Worm (Caenorhabditis elegans) whole organism, L4 larva: Measurements from ENCODE around the gene grl-2.

Source experiments
- D1046.2 ChIP-seq: fragments of 200-800 bp; sonication (Bioruptor generic); IDR thresholded peaks from 2 replicates; pipeline ENCODE4 v1.3.6; 2022; ENCODE audit warnings: missing genetic modification characterization, missing compliant biosample characterization
- F37D6.2 ChIP-seq: sonication (generic microtip); optimal IDR thresholded peaks from 2 replicates; lab custom pipeline; 2016; ENCODE audit warnings: mild to moderate bottlenecking, missing genetic modification characterization, missing compliant biosample characterization
- T26A8.4 ChIP-seq: fragments of 200-800 bp; sonication (Bioruptor generic); IDR thresholded peaks from 2 replicates; pipeline ENCODE4 v1.3.6; 2022; ENCODE audit warnings: missing genetic modification characterization, missing compliant biosample characterization
- Y105C5A.15 ChIP-seq: fragments of 200-800 bp; sonication (Bioruptor generic); IDR thresholded peaks from 2 replicates; pipeline ENCODE4 v1.3.6; 2022; ENCODE audit warnings: missing genetic modification characterization, missing compliant biosample characterization
- Y48G9A.11 ChIP-seq: fragments of 200-800 bp; sonication (Bioruptor generic); IDR thresholded peaks from 2 replicates; pipeline ENCODE4 v1.3.6; 2022; ENCODE audit warnings: missing genetic modification reagents, missing genetic modification characterization, missing compliant biosample characterization
- Y75B8A.6 ChIP-seq: fragments of 200-800 bp; sonication (Bioruptor generic); IDR thresholded peaks from 2 replicates; pipeline ENCODE4 v1.3.6; 2022; ENCODE audit warnings: missing genetic modification reagents, missing genetic modification characterization, missing compliant biosample characterization
- aha-1 ChIP-seq: fragments of 150-350 bp; peaks from one replicate; lab custom pipeline; 2014; ENCODE audit warnings: missing biosample characterization, missing genetic modification characterization
- ceh-20 ChIP-seq: fragments of 200-800 bp; sonication (Bioruptor generic); IDR thresholded peaks from 2 replicates; pipeline ENCODE4 v1.3.6; 2022; ENCODE audit warnings: missing genetic modification reagents, missing genetic modification characterization, missing compliant biosample characterization
- ceh-44 ChIP-seq: fragments of 200-800 bp; sonication (Bioruptor generic); IDR thresholded peaks from 2 replicates; pipeline ENCODE4 v1.3.6; 2022; ENCODE audit warnings: missing genetic modification reagents, missing genetic modification characterization, missing compliant biosample characterization
- cey-2 ChIP-seq: sonication (generic microtip); optimal IDR thresholded peaks from 3 replicates; lab custom pipeline; 2017; ENCODE audit warnings: missing genetic modification characterization, mild to moderate bottlenecking, missing compliant biosample characterization, antibody characterized with exemption, borderline replicate concordance; ENCODE audit not compliant: insufficient read depth
- ctbp-1 ChIP-seq: fragments of 200-800 bp; sonication (Bioruptor generic); IDR thresholded peaks from 2 replicates; pipeline ENCODE4 v1.3.6; 2022; ENCODE audit warnings: missing genetic modification reagents, missing genetic modification characterization, missing compliant biosample characterization
- daf-16 ChIP-seq, 3 experiments: sonication (generic microtip); optimal IDR thresholded peaks; 2 replicates each; lab custom pipeline; 2016 to 2017; ENCODE audit warnings: missing genetic modification characterization in 3 of 3, missing genetic modification reagents in 3 of 3, mild to moderate bottlenecking in 2 of 3, missing compliant biosample characterization in 2 of 3, missing biosample characterization in 1 of 3, moderate library complexity in 1 of 3
- dmd-6 ChIP-seq: fragments of 200-800 bp; sonication (Bioruptor generic); IDR thresholded peaks from 2 replicates; pipeline ENCODE4 v1.3.6; 2022; ENCODE audit warnings: missing genetic modification reagents, missing genetic modification characterization, missing compliant biosample characterization
- dmd-9 ChIP-seq: fragments of 200-800 bp; sonication (Bioruptor generic); IDR thresholded peaks from 2 replicates; pipeline ENCODE4 v1.3.6; 2022; ENCODE audit warnings: missing genetic modification reagents, missing genetic modification characterization, missing compliant biosample characterization
- dpl-1 ChIP-seq: fragments of 150-350 bp; optimal IDR thresholded peaks from 2 replicates; lab custom pipeline; 2014; ENCODE audit warnings: missing biosample characterization, missing genetic modification reagents, missing genetic modification characterization
- dve-1 ChIP-seq: sonication (generic microtip); optimal IDR thresholded peaks from 2 replicates; lab custom pipeline; 2017; ENCODE audit warnings: antibody characterized with exemption, mild to moderate bottlenecking, missing genetic modification characterization, missing compliant biosample characterization; ENCODE audit not compliant: insufficient read depth
- fkh-10 ChIP-seq: fragments of 150-350 bp; optimal IDR thresholded peaks from 2 replicates; lab custom pipeline; 2014; ENCODE audit warnings: missing biosample characterization, missing genetic modification reagents, missing genetic modification characterization
- fos-1 ChIP-seq: fragments of 150-350 bp; optimal IDR thresholded peaks from 2 replicates; lab custom pipeline; 2014; ENCODE audit warnings: missing biosample characterization, missing genetic modification characterization
- hlh-11 ChIP-seq: fragments of 200-800 bp; sonication (Bioruptor generic); optimal IDR thresholded peaks from 2 replicates; lab custom pipeline; 2018; ENCODE audit warnings: mild to moderate bottlenecking, missing genetic modification characterization, missing compliant biosample characterization
- hmg-1.1 ChIP-seq: fragments of 200-800 bp; sonication (Bioruptor generic); IDR thresholded peaks from 2 replicates; pipeline ENCODE4 v1.3.6; 2022; ENCODE audit warnings: missing genetic modification reagents, missing genetic modification characterization, missing compliant biosample characterization
- jun-1 ChIP-seq: fragments of 150-350 bp; optimal IDR thresholded peaks from 2 replicates; lab custom pipeline; 2014; ENCODE audit warnings: missing biosample characterization, missing genetic modification reagents, missing genetic modification characterization
- lin-1 ChIP-seq: fragments of 200-800 bp; sonication (Bioruptor generic); IDR thresholded peaks from 2 replicates; pipeline ENCODE4 v1.3.6; 2022; ENCODE audit warnings: missing genetic modification reagents, missing genetic modification characterization, missing compliant biosample characterization
- lin-15B ChIP-seq: fragments of 150-350 bp; sonication (generic microtip); optimal IDR thresholded peaks from 3 replicates; lab custom pipeline; 2014; ENCODE audit warnings: missing biosample characterization, missing genetic modification characterization
- lsy-2 ChIP-seq, 2 experiments: fragments of 150-350 bp in 1 of 2; sonication (generic microtip) in 1 of 2; optimal IDR thresholded peaks; 2 replicates each; lab custom pipeline; 2014 to 2017; ENCODE audit warnings: missing biosample characterization in 2 of 2, missing genetic modification characterization in 2 of 2
- madf-9 ChIP-seq: fragments of 200-800 bp; sonication (Bioruptor generic); conservative IDR thresholded peaks from 2 replicates; pipeline ENCODE4 v1.3.6; 2022; ENCODE audit warnings: missing genetic modification reagents, missing genetic modification characterization, missing compliant biosample characterization
- mes-2 ChIP-seq: sonication (generic microtip); optimal IDR thresholded peaks from 2 replicates; lab custom pipeline; 2016; ENCODE audit warnings: missing genotype, mild to moderate bottlenecking, missing genetic modification characterization, missing compliant biosample characterization; ENCODE audit not compliant: poor library complexity, severe bottlenecking
- mxl-3 ChIP-seq: fragments of 200-800 bp; sonication (Bioruptor generic); optimal IDR thresholded peaks from 2 replicates; lab custom pipeline; 2018; ENCODE audit warnings: mild to moderate bottlenecking, missing genetic modification characterization, missing compliant biosample characterization
- nhr-102 ChIP-seq: sonication (generic microtip); optimal IDR thresholded peaks from 2 replicates; lab custom pipeline; 2016; ENCODE audit warnings: mild to moderate bottlenecking, missing genetic modification characterization, moderate library complexity, missing compliant biosample characterization
- nhr-41 ChIP-seq: fragments of 200-800 bp; sonication (Bioruptor generic); IDR thresholded peaks from 2 replicates; pipeline ENCODE4 v1.3.6; 2022; ENCODE audit warnings: missing genetic modification reagents, missing genetic modification characterization, missing compliant biosample characterization
- nhr-42 ChIP-seq: fragments of 200-800 bp; sonication (Bioruptor generic); IDR thresholded peaks from 2 replicates; pipeline ENCODE4 v1.3.6; 2022; ENCODE audit warnings: missing genetic modification characterization, missing compliant biosample characterization
- nhr-6 ChIP-seq: fragments of 150-350 bp; optimal IDR thresholded peaks from 2 replicates; lab custom pipeline; 2014; ENCODE audit warnings: missing biosample characterization, missing genetic modification characterization
- nhr-77 ChIP-seq: fragments of 150-350 bp; optimal IDR thresholded peaks from 2 replicates; lab custom pipeline; 2014; ENCODE audit warnings: missing biosample characterization, missing genetic modification characterization
- rbr-2 ChIP-seq: sonication (generic microtip); optimal IDR thresholded peaks from 2 replicates; lab custom pipeline; 2016; ENCODE audit warnings: missing genotype, missing genetic modification characterization, missing compliant biosample characterization
- saeg-2 ChIP-seq: fragments of 200-800 bp; sonication (Bioruptor generic); IDR thresholded peaks from 2 replicates; pipeline ENCODE4 v1.3.6; 2022; ENCODE audit warnings: missing genetic modification reagents, missing genetic modification characterization, missing compliant biosample characterization
- set-16 ChIP-seq: fragments of 200-800 bp; sonication (Bioruptor generic); IDR thresholded peaks from 2 replicates; pipeline ENCODE4 v1.3.6; 2022; ENCODE audit warnings: missing genetic modification reagents, missing genetic modification characterization, missing compliant biosample characterization
- skn-1 ChIP-seq: fragments of 150-350 bp; optimal IDR thresholded peaks from 2 replicates; lab custom pipeline; 2014; ENCODE audit warnings: missing biosample characterization, missing genetic modification characterization
- snpc-1.2 ChIP-seq: fragments of 200-800 bp; sonication (Bioruptor generic); IDR thresholded peaks from 2 replicates; pipeline ENCODE4 v1.3.6; 2022; ENCODE audit warnings: missing genetic modification reagents, missing genetic modification characterization, missing compliant biosample characterization
- spr-1 ChIP-seq: sonication (generic microtip); optimal IDR thresholded peaks from 2 replicates; lab custom pipeline; 2016; ENCODE audit warnings: mild to moderate bottlenecking, missing genetic modification characterization, missing compliant biosample characterization
- spr-3 ChIP-seq: fragments of 200-800 bp; sonication (Bioruptor generic); optimal IDR thresholded peaks from 2 replicates; lab custom pipeline; 2018; ENCODE audit warnings: mild to moderate bottlenecking, missing genetic modification characterization, missing compliant biosample characterization
- tra-1 ChIP-seq: fragments of 200-800 bp; sonication (Bioruptor generic); IDR thresholded peaks from 2 replicates; pipeline ENCODE4 v1.3.6; 2022; ENCODE audit warnings: missing genetic modification reagents, missing genetic modification characterization, missing compliant biosample characterization
- unc-130 ChIP-seq: sonication (generic microtip); optimal IDR thresholded peaks from 2 replicates; lab custom pipeline; 2016; ENCODE audit warnings: missing genetic modification reagents, missing genetic modification characterization, missing compliant biosample characterization
- unc-62 ChIP-seq, 3 experiments: fragments of 150-350 bp in 1 of 3; sonication (generic microtip); optimal IDR thresholded peaks in 2 of 3; peaks in 1 of 3; 1 replicate in 1 of 3; 2 replicates in 2 of 3; lab custom pipeline; 2014 to 2017; ENCODE audit warnings: missing biosample characterization in 3 of 3, missing genetic modification characterization in 3 of 3, missing genetic modification reagents in 3 of 3, missing genotype in 1 of 3
- zag-1 ChIP-seq: fragments of 150-350 bp; optimal IDR thresholded peaks from 2 replicates; lab custom pipeline; 2014; ENCODE audit warnings: missing biosample characterization, missing genetic modification characterization
- zfp-2 ChIP-seq: sonication (generic microtip); optimal IDR thresholded peaks from 2 replicates; lab custom pipeline; 2016; ENCODE audit warnings: mild to moderate bottlenecking, missing genetic modification characterization, missing compliant biosample characterization
- zfp-3 ChIP-seq: fragments of 200-800 bp; sonication (Bioruptor generic); conservative IDR thresholded peaks from 2 replicates; pipeline ENCODE4 v1.3.6; 2022; ENCODE audit warnings: missing genetic modification reagents, missing genetic modification characterization, missing compliant biosample characterization
- zip-11 ChIP-seq: fragments of 200-800 bp; sonication (Bioruptor generic); IDR thresholded peaks from 2 replicates; pipeline ENCODE4 v1.3.6; 2022; ENCODE audit warnings: missing genetic modification characterization, missing compliant biosample characterization

Gene grl-2

ce11 chrV:12964076-12964475, 19.2 kb downstream of the grl-2 start, which contains the start of gene srd-35:
Gene srd-35 (plus strand): TSS chrV:12964376.
- TF ChIP-seq dmd-9 (GFP tag; lab: Robert Waterston, UW), result no peak
- TF ChIP-seq nhr-6, result no peak
- no peak for TF ChIP-seq set-16
- no peak for TF ChIP-seq nhr-41

ce11 chrV:12967110-12967509, 22.2 kb downstream of the grl-2 start, which contains the start of gene R186.3:
Gene R186.3 (minus strand): TSS chrV:12967210.
- TF ChIP-seq snpc-1.2 (GFP tag; lab: Robert Waterston, UW), result no peak
- TF ChIP-seq F37D6.2, result no peak
- no peak for TF ChIP-seq nhr-41
- no peak for TF ChIP-seq lsy-2 (tag; optimal IDR thresholded peaks at IDR 0.05; lab: Kevin White, UChicago)
- TF ChIP-seq mes-2 (tag; lab: Kevin White, UChicago), result no peak
- TF ChIP-seq dve-1 (tag; lab: Kevin White, UChicago), result no peak
- no peak for TF ChIP-seq zfp-2 (tag; lab: Kevin White, UChicago)
- TF ChIP-seq jun-1, result no peak
- no peak for TF ChIP-seq skn-1
- TF ChIP-seq spr-1 (tag; lab: Kevin White, UChicago), result no peak
- no peak for TF ChIP-seq fkh-10 (GFP tag; lab: Kevin White, UChicago)
- TF ChIP-seq zag-1 (tag; lab: Kevin White, UChicago), result no peak
- no peak for TF ChIP-seq cey-2 (tag; lab: Kevin White, UChicago)
- TF ChIP-seq aha-1 (tag; lab: Kevin White, UChicago), result no peak
- no peak for TF ChIP-seq unc-62 (GFP tag; optimal IDR thresholded peaks at IDR 0.05 in 1 of 2; lab: Kevin White, UChicago)
- TF ChIP-seq unc-62 (tag; optimal IDR thresholded peaks at IDR 0.05; lab: Kevin White, UChicago), result no peak
- no peak for TF ChIP-seq fos-1
- no peak for TF ChIP-seq madf-9 (GFP tag; lab: Robert Waterston, UW)
- TF ChIP-seq Y105C5A.15 (GFP tag; lab: Robert Waterston, UW), result no peak
- no peak for TF ChIP-seq zip-11

DNA sequence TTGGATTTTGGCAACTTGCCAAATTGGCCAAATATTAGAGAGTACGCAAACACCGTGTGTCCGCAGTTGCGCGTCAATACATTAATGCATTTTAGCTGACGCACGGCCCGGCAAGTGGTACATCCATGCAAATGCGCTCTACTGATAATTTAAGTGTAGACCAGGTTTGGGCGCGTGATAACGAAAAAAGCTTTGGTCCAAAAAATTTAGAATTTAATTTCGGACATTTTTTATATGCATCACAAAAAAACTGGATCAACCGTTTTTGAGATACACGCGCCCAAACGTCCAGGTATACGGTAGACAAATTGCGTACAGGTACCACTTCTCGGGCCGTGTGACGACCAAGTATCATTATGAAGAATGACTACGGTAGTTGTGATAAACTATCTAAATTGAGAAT, 23.1 kb downstream of the grl-2 start, which contains the start of gene R186.8:
TSS of gene R186.8 (minus strand) at position 58 of the 403 bp plus-strand sequence.
- TF ChIP-seq rbr-2 (peak; percentile 86), dve-1 (tag; lab: Kevin White, UChicago) (peak; percentile 53), unc-130 (GFP tag; lab: Kevin White, UChicago) (peak; percentile 66), ceh-44 (peak; percentile 84), D1046.2 (GFP tag; lab: Robert Waterston, UW) (0 out of 2 replicates have a peak, but pooled peaks have one; percentile 41), nhr-77 (tag; lab: Kevin White, UChicago) (peak; percentile 54), lsy-2 (tag; optimal IDR thresholded peaks at IDR 0.05; lab: Kevin White, UChicago) (peak in 1 of 2 experiments; percentile 93), dmd-9 (GFP tag; lab: Robert Waterston, UW) (peak; percentile 81), mxl-3 (GFP tag; lab: Kevin White, UChicago) (peak; percentile 44), saeg-2 (GFP tag; lab: Robert Waterston, UW) (0 out of 2 replicates have a peak, but pooled peaks have one; percentile 14), hmg-1.1 (GFP tag; lab: Robert Waterston, UW) (peak; percentile 86), T26A8.4 (GFP tag; lab: Robert Waterston, UW) (peak; percentile 87; the same call in 1 of the 2 replicates), zfp-2 (tag; lab: Kevin White, UChicago) (peak; percentile 72), daf-16 (GFP tag; optimal IDR thresholded peaks at IDR 0.05; lab: Kevin White, UChicago) (peak in 1 of 2 experiments; percentile 21), daf-16 (tag; optimal IDR thresholded peaks at IDR 0.05; lab: Kevin White, UChicago) (peak; percentile 35), hlh-11 (tag; lab: Kevin White, UChicago) (peak; percentile 79), spr-3 (GFP tag; lab: Kevin White, UChicago) (peak; percentile 38), nhr-102 (tag; lab: Kevin White, UChicago) (peak; percentile 58), tra-1 (GFP tag; lab: Robert Waterston, UW) (peak; percentile 85), dmd-6 (GFP tag; lab: Robert Waterston, UW) (peak; percentile 94), dpl-1 (GFP tag; lab: Kevin White, UChicago) (peak; percentile 58), ceh-20 (GFP tag; lab: Robert Waterston, UW) (peak; percentile 82), Y75B8A.6 (GFP tag; lab: Robert Waterston, UW) (peak; percentile 45; the same call in 1 of the 2 replicates), nhr-42 (peak; percentile 88), zfp-3 (GFP tag; lab: Robert Waterston, UW) (peak; percentile 87), Y48G9A.11 (GFP tag; lab: Robert Waterston, UW) (peak; percentile 52; the same call in 1 of the 2 replicates), lin-1 (GFP tag; lab: Robert Waterston, UW) (peak; percentile 12; the same call in 1 of the 2 replicates), ctbp-1 (GFP tag; lab: Robert Waterston, UW) (peak; percentile 69; the same call in 1 of the 2 replicates), F37D6.2 (peak; percentile 37), lin-15B (tag; lab: Kevin White, UChicago) (peak; percentile 18)
